Worm (Caenorhabditis elegans) whole organism, late embryonic: ENCODE measurements around the gene tin-9.1.

ENCODE experiments used
- C08G9.2 ChIP-seq: sonication (generic microtip); optimal IDR thresholded peaks from 2 replicates; lab custom pipeline; 2016; ENCODE audit warnings: mild to moderate bottlenecking, missing genetic modification characterization, moderate library complexity, missing compliant biosample characterization
- T23F11.4 ChIP-seq: fragments of 200-800 bp; sonication (Bioruptor generic); optimal IDR thresholded peaks from 2 replicates; lab custom pipeline; 2018; ENCODE audit warnings: mild to moderate bottlenecking, missing genetic modification characterization, missing compliant biosample characterization
- ahr-1 ChIP-seq: sonication (generic microtip); optimal IDR thresholded peaks from 2 replicates; lab custom pipeline; 2016; ENCODE audit warnings: missing genetic modification characterization, missing compliant biosample characterization
- ceh-18 ChIP-seq: sonication (generic microtip); optimal IDR thresholded peaks from 2 replicates; lab custom pipeline; 2016; ENCODE audit warnings: missing genetic modification characterization, missing compliant biosample characterization
- ceh-2 ChIP-seq: sonication (generic microtip); optimal IDR thresholded peaks from 2 replicates; lab custom pipeline; 2016; ENCODE audit warnings: missing genotype, missing genetic modification characterization, missing compliant biosample characterization
- ceh-22 ChIP-seq: sonication (generic microtip); optimal IDR thresholded peaks from 2 replicates; lab custom pipeline; 2017; ENCODE audit warnings: missing biosample characterization, missing genetic modification characterization
- ceh-24 ChIP-seq: sonication (generic microtip); optimal IDR thresholded peaks from 2 replicates; lab custom pipeline; 2016; ENCODE audit warnings: mild to moderate bottlenecking, missing genetic modification characterization, missing compliant biosample characterization
- ceh-48 ChIP-seq: sonication (generic microtip); optimal IDR thresholded peaks from 2 replicates; lab custom pipeline; 2016; ENCODE audit warnings: missing genetic modification characterization, inconsistent platforms, missing compliant biosample characterization
- ceh-6 ChIP-seq: fragments of 200-800 bp; sonication (Bioruptor generic); optimal IDR thresholded peaks from 2 replicates; lab custom pipeline; 2018; ENCODE audit warnings: mild to moderate bottlenecking, missing genetic modification characterization, missing compliant biosample characterization
- ceh-9 ChIP-seq: sonication (generic microtip); optimal IDR thresholded peaks from 2 replicates; lab custom pipeline; 2016; ENCODE audit warnings: mild to moderate bottlenecking, missing genetic modification characterization, inconsistent platforms, missing compliant biosample characterization
- dmd-4 ChIP-seq: sonication (generic microtip); optimal IDR thresholded peaks from 2 replicates; lab custom pipeline; 2016; ENCODE audit warnings: borderline replicate concordance, missing genetic modification characterization, missing compliant biosample characterization
- dve-1 ChIP-seq: sonication (generic microtip); optimal IDR thresholded peaks from 2 replicates; lab custom pipeline; 2017; ENCODE audit warnings: antibody characterized with exemption, mild to moderate bottlenecking, missing genetic modification characterization, missing compliant biosample characterization
- elt-2 ChIP-seq: sonication (generic microtip); optimal IDR thresholded peaks from 2 replicates; lab custom pipeline; 2016; ENCODE audit warnings: missing genetic modification reagents, missing genetic modification characterization, missing compliant biosample characterization
- elt-4 ChIP-seq: sonication (generic microtip); optimal IDR thresholded peaks from 2 replicates; lab custom pipeline; 2016; ENCODE audit warnings: missing genetic modification characterization, missing compliant biosample characterization
- fkh-10 ChIP-seq: fragments of 150-350 bp; optimal IDR thresholded peaks from 2 replicates; lab custom pipeline; 2014; ENCODE audit warnings: missing biosample characterization, missing genetic modification reagents, missing genetic modification characterization
- fkh-6 ChIP-seq: sonication (generic microtip); optimal IDR thresholded peaks from 2 replicates; lab custom pipeline; 2016; ENCODE audit warnings: missing genetic modification characterization, missing compliant biosample characterization
- hlh-30 ChIP-seq: sonication (generic microtip); optimal IDR thresholded peaks from 2 replicates; lab custom pipeline; 2017; ENCODE audit warnings: antibody characterized with exemption, missing genetic modification characterization, missing compliant biosample characterization; ENCODE audit not compliant: insufficient read depth
- lin-11 ChIP-seq: fragments of 200-800 bp; sonication (Bioruptor generic); optimal IDR thresholded peaks from 2 replicates; lab custom pipeline; 2018; ENCODE audit warnings: mild to moderate bottlenecking, missing genetic modification characterization, missing compliant biosample characterization
- nfya-1 ChIP-seq: sonication (generic microtip); optimal IDR thresholded peaks from 2 replicates; lab custom pipeline; 2017; ENCODE audit warnings: missing genetic modification characterization, mild to moderate bottlenecking, missing compliant biosample characterization, antibody characterized with exemption, moderate library complexity
- pag-3 ChIP-seq: sonication (generic microtip); optimal IDR thresholded peaks from 2 replicates; lab custom pipeline; 2016; ENCODE audit warnings: missing compliant biosample characterization, missing genetic modification characterization, borderline replicate concordance
- pat-9 ChIP-seq: fragments of 200-800 bp; sonication (Bioruptor generic); optimal IDR thresholded peaks from 2 replicates; lab custom pipeline; 2018; ENCODE audit warnings: mild to moderate bottlenecking, missing genetic modification characterization, moderate library complexity, missing compliant biosample characterization
- pax-1 ChIP-seq: fragments of 150-350 bp; optimal IDR thresholded peaks from 2 replicates; lab custom pipeline; 2014; ENCODE audit warnings: missing biosample characterization, missing genetic modification characterization
- pha-4 ChIP-seq: fragments of 150-350 bp; optimal IDR thresholded peaks from 2 replicates; lab custom pipeline; 2018; ENCODE audit warnings: missing biosample characterization, missing genetic modification reagents, missing genetic modification characterization
- pros-1 ChIP-seq: fragments of 150-350 bp; optimal IDR thresholded peaks from 2 replicates; lab custom pipeline; 2014; ENCODE audit warnings: missing biosample characterization, missing genetic modification reagents, missing genetic modification characterization
- sdc-2 ChIP-seq: sonication (generic microtip); optimal IDR thresholded peaks from 2 replicates; lab custom pipeline; 2016; ENCODE audit warnings: missing genotype, missing genetic modification characterization, missing compliant biosample characterization
- tbx-2 ChIP-seq: sonication (generic microtip); optimal IDR thresholded peaks from 2 replicates; lab custom pipeline; 2016; ENCODE audit warnings: missing genetic modification characterization, missing compliant biosample characterization
- tbx-7 ChIP-seq: sonication (generic microtip); optimal IDR thresholded peaks from 2 replicates; lab custom pipeline; 2016; ENCODE audit warnings: missing genotype, missing genetic modification characterization, missing compliant biosample characterization
- unc-3 ChIP-seq, 2 experiments: fragments of 200-800 bp in 1 of 2; sonication (Bioruptor generic) in 1 of 2; sonication (generic microtip) in 1 of 2; conservative IDR thresholded peaks in 1 of 2; optimal IDR thresholded peaks in 1 of 2; 2 replicates each; pipeline versions ENCODE4 v1.3.6 to Lab custom; 2016 to 2022; ENCODE audit warnings: missing compliant biosample characterization in 2 of 2, missing genetic modification characterization in 2 of 2, missing genetic modification reagents in 1 of 2
- unc-55 ChIP-seq: sonication (generic microtip); optimal IDR thresholded peaks from 2 replicates; lab custom pipeline; 2017; ENCODE audit warnings: missing biosample characterization, missing genetic modification reagents, missing genetic modification characterization
- zip-5 ChIP-seq: sonication (generic microtip); optimal IDR thresholded peaks from 2 replicates; lab custom pipeline; 2016; ENCODE audit warnings: missing genetic modification characterization, missing compliant biosample characterization
- ztf-16 ChIP-seq: sonication (generic microtip); optimal IDR thresholded peaks from 2 replicates; lab custom pipeline; 2017; ENCODE audit warnings: missing genetic modification characterization, missing compliant biosample characterization

Gene tin-9.1

DNA sequence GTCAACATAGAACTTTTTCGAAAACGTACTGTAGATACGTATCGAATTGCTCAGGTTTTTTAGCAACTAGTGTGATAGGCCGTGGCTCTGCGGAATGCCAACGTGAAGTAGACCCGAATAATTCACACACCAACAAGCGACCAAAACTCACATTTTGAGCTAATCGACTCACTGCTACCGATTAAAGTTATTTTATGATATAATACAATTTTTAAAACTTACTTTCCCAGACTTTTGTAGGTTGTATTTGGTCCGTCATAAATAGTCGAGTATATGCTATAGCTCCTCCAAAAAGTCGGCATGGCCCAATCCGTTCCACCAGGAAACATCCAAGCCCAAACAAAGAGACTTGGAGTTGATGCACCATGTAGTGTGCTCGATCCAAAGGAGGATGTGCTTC is 33.6 kb downstream of the tin-9.1 start, which contains the start of gene C25A8.1:
Gene C25A8.1, plus strand, starts transcription at position 301 of the 400 bp plus-strand sequence.
- no peak for TF ChIP-seq unc-3 (GFP tag; conservative IDR thresholded peaks at IDR 0.05; lab: Robert Waterston, UW)
- no peak for TF ChIP-seq unc-3 (tag; optimal IDR thresholded peaks at IDR 0.05; lab: Kevin White, UChicago)
- no peak for TF ChIP-seq pat-9 (tag; lab: Kevin White, UChicago)
- TF ChIP-seq T23F11.4 (GFP tag; lab: Kevin White, UChicago), result no peak
- TF ChIP-seq ceh-9, result no peak
- TF ChIP-seq fkh-6 (tag; lab: Kevin White, UChicago), result no peak
- no peak for TF ChIP-seq ceh-6 (GFP tag; lab: Kevin White, UChicago)
- TF ChIP-seq ceh-18, result no peak
- no peak for TF ChIP-seq tbx-2 (tag; lab: Kevin White, UChicago)
- TF ChIP-seq pag-3 (tag; lab: Kevin White, UChicago), result no peak
- no peak for TF ChIP-seq fkh-10 (GFP tag; lab: Kevin White, UChicago)

DNA sequence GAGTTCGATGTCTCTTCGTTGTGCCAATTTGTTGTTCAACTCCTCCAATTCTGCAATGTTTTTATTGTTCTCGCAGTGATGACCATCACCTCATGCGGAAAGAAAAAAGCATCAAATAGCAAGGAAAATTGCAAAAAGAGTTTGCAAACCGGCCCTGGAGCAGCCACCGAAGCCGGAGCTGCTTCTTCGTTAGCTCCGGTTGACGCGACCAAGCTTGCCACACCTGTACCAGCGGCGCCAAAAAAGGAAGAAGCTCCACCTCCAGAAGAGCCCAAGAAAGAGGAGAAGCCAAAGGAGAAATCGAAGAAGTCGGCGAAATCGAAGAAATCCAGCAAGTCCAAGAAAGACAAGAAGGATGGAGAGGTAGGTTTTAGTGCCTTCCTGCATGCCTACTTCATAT is 34.2 kb downstream of the tin-9.1 start:
- TF ChIP-seq dve-1 (tag; lab: Kevin White, UChicago), result no peak
- no peak for TF ChIP-seq zip-5 (tag; lab: Kevin White, UChicago)
- no peak for TF ChIP-seq elt-4 (tag; lab: Kevin White, UChicago)
- no peak for TF ChIP-seq sdc-2 (tag; lab: Kevin White, UChicago)
- no peak for TF ChIP-seq ztf-16 (tag; lab: Kevin White, UChicago)

DNA sequence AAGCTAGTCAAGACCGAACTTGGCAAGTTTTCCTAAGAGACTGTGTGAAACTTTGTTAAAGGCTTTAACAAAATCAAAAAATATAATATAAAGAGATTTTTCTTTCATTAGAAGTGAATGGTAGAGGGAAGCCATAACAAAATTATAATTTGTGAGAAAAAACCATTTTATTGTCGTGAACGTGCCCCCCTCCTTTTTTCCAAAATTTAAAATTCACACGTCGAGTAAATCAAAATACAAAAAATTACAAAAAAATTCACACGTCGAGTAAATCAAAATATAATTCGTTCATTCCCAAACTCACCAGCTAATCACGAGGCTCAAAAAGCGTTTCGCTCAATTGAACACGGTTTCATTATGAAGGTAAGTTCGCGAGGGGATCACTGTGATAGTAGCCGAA is 34.9 kb downstream of the tin-9.1 start, which contains the start of gene C25A8.2:
Gene C25A8.2, plus strand, starts transcription at position 301 of the 400 bp plus-strand sequence.
- TF ChIP-seq zip-5 (tag; lab: Kevin White, UChicago) (no peak), hlh-30 (tag; lab: Kevin White, UChicago) (no peak), ceh-22 (tag; lab: Kevin White, UChicago) (no peak), tbx-7 (tag; lab: Kevin White, UChicago) (no peak), ceh-2 (no peak)

DNA sequence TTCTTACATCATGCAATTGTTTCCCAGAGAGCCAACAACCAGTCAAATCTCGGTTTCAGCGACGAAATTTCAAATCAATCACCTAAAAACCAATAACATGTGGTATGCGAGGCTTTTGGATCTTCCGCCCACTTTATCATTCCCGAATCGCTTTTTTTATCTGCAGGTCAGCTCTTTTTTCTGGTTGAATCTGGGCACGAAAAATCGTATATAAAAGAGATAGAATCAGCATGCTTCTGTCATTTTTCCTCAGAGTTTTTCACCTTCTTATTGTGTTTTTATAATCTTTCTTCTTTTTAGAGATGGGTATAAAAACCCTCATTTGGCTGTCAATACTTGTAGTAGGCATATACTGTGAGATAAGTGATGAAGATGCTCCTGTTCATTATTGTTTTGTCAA is 41.1 kb downstream of the tin-9.1 start, which contains the start of gene cht-3:
Gene cht-3, plus strand, starts transcription at position 301 of the 400 bp plus-strand sequence.
- TF ChIP-seq pha-4 (no peak), ceh-2 (no peak), ceh-24 (tag; lab: Kevin White, UChicago) (no peak), zip-5 (tag; lab: Kevin White, UChicago) (no peak), C08G9.2 (tag; lab: Kevin White, UChicago) (no peak), pax-1 (tag; lab: Kevin White, UChicago) (no peak), ceh-6 (GFP tag; lab: Kevin White, UChicago) (no peak), ceh-48 (tag; lab: Kevin White, UChicago) (no peak), dmd-4 (no peak), lin-11 (tag; lab: Kevin White, UChicago) (no peak), nfya-1 (tag; lab: Kevin White, UChicago) (no peak), elt-2 (tag; lab: Kevin White, UChicago) (no peak)

- TF ChIP-seq pros-1 (tag; lab: Kevin White, UChicago) (no peak), unc-55 (GFP tag; lab: Kevin White, UChicago) (no peak), ahr-1 (no peak), tbx-2 (tag; lab: Kevin White, UChicago) (no peak), ceh-9 (no peak), pag-3 (tag; lab: Kevin White, UChicago) (no peak)
- TF ChIP-seq, all 69 proteins: peak for 0
Observed at ce11 chrIV:6999206-6999605, 45.2 kb downstream of the tin-9.1 start, which contains the start of gene C25A8.5. Gene C25A8.5 (plus strand): TSS chrIV:6999506.
